Fruit fly (Drosophila melanogaster): ENCODE measurements around the gene dpr11.

dpr11 gene

DNA sequence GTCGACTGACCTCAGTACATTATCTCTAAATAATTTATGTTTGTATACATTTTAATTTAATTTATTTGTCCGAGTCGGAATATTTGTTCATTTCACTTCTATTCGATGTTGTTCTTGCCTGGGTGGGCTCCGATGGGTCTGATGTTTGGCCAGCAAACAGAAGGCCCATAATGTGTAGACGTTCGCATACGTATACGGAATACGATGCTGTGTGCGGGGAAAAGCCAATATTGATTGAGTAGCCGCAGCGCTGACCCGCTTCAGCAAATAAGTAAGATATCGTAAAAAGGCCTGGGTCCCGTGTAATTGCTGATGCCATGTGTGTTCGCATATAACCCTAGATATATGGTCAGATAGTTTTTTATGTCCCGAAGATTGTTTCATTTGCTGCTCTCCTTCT, 88.7 kb downstream of the dpr11 start:
- peak; percentile 43 for TF ChIP-seq bcd (GFP tag; optimal IDR thresholded peaks at IDR 0.05)
- TF ChIP-seq sc (optimal IDR thresholded peaks at IDR 0.05), result no peak
- peak; percentile 79 for TF ChIP-seq sc (GFP tag; optimal IDR thresholded peaks at IDR 0.05)
- TF ChIP-seq CG11560 (tag; IDR thresholded peaks at IDR 0.05), result no peak
- TF ChIP-seq CG9797 (GFP tag; optimal IDR thresholded peaks at IDR 0.05), result no peak
- TF ChIP-seq hth (optimal IDR thresholded peaks at IDR 0.05), result no peak
- TF ChIP-seq Neu2 (GFP tag; optimal IDR thresholded peaks at IDR 0.05; ENCODE audit: borderline replicate concordance), result no peak
- TF ChIP-seq bab2 (GFP tag; optimal IDR thresholded peaks at IDR 0.05), result peak; percentile 58
- peak; percentile 58 for TF ChIP-seq Ets65A (GFP tag)
- TF ChIP-seq CG10321 (GFP tag; IDR thresholded peaks at IDR 0.05), result no peak
- no peak for TF ChIP-seq CG14965 (GFP tag; optimal IDR thresholded peaks at IDR 0.05; ENCODE audit: borderline replicate concordance)
- peak; percentile 55 for TF ChIP-seq CG15479 (GFP tag; optimal IDR thresholded peaks at IDR 0.05)
- no peak for TF ChIP-seq CG32532 (GFP tag; IDR thresholded peaks at IDR 0.05)
- TF ChIP-seq run (tag; optimal IDR thresholded peaks at IDR 0.05), result no peak
- TF ChIP-seq ewg (GFP tag; optimal IDR thresholded peaks at IDR 0.05), result peak; percentile 25
- peak; percentile 50 for TF ChIP-seq YL-1 (GFP tag; optimal IDR thresholded peaks at IDR 0.05)
- peak; percentile 4 for TF ChIP-seq disco-r (GFP tag; optimal IDR thresholded peaks at IDR 0.05)
- no peak for TF ChIP-seq CG11695 (GFP tag; IDR thresholded peaks at IDR 0.05)
- TF ChIP-seq CG31388 (GFP tag; optimal IDR thresholded peaks at IDR 0.05), result no peak
- no peak for TF ChIP-seq CG17802 (tag; optimal IDR thresholded peaks at IDR 0.05)
- TF ChIP-seq chif (GFP tag; optimal IDR thresholded peaks at IDR 0.05), result peak; percentile 36 to 43
- peak; percentile 50 for TF ChIP-seq CG7556 (GFP tag; optimal IDR thresholded peaks at IDR 0.05)
- TF ChIP-seq Elba2 (GFP tag; optimal IDR thresholded peaks at IDR 0.05), result no peak
- TF ChIP-seq nau (GFP tag; optimal IDR thresholded peaks at IDR 0.05), result peak; percentile 13
- TF ChIP-seq schlank (tag; optimal IDR thresholded peaks at IDR 0.05), result peak; percentile 14
- no peak for TF ChIP-seq CG9817 (tag; optimal IDR thresholded peaks at IDR 0.05)
- TF ChIP-seq lov (optimal IDR thresholded peaks at IDR 0.05), result no peak
- 0 out of 3 replicates have a peak, but pooled peaks have one; percentile 52 for TF ChIP-seq lov (GFP tag; IDR thresholded peaks at IDR 0.05)
- no peak for TF ChIP-seq Chrac-16 (GFP tag; optimal IDR thresholded peaks at IDR 0.05)
- no peak for TF ChIP-seq NFAT (GFP tag; IDR thresholded peaks at IDR 0.05)
- TF ChIP-seq CG2120 (GFP tag; optimal IDR thresholded peaks at IDR 0.05), result peak; percentile 4
- TF ChIP-seq az2 (GFP tag; optimal IDR thresholded peaks at IDR 0.05), result no peak
- TF ChIP-seq org-1 (GFP tag; optimal IDR thresholded peaks at IDR 0.05), result peak; percentile 67
- no peak for TF ChIP-seq cas (GFP tag; IDR thresholded peaks at IDR 0.05)
- no peak for TF ChIP-seq Hey (tag; optimal IDR thresholded peaks at IDR 0.05)
- peak; percentile 23 for TF ChIP-seq CG3281 (GFP tag; optimal IDR thresholded peaks at IDR 0.05)
- TF ChIP-seq Med (GFP tag), result peak; percentile 92
- peak; percentile 25 for TF ChIP-seq CG13424 (tag; optimal IDR thresholded peaks at IDR 0.05)
- TF ChIP-seq HLH4C (GFP tag; IDR thresholded peaks at IDR 0.05; ENCODE audit: partially characterized antibody), result no peak
- TF ChIP-seq gfzf (GFP tag; optimal IDR thresholded peaks at IDR 0.05), result no peak
- TF ChIP-seq slp2 (GFP tag; optimal IDR thresholded peaks at IDR 0.05), result peak; percentile 9
- TF ChIP-seq Doc2 (GFP tag; IDR thresholded peaks at IDR 0.05), result no peak
- TF ChIP-seq gsb-n (tag; optimal IDR thresholded peaks at IDR 0.05), result peak; percentile 80
- TF ChIP-seq Ssrp (tag; optimal IDR thresholded peaks at IDR 0.05), result no peak
- TF ChIP-seq CG6175 (GFP tag; IDR thresholded peaks at IDR 0.05), result no peak
- TF ChIP-seq CG9609 (GFP tag; optimal IDR thresholded peaks at IDR 0.05), result peak; percentile 38
- TF ChIP-seq Asciz (GFP tag; optimal IDR thresholded peaks at IDR 0.05), result peak; percentile 63
- TF ChIP-seq fd102C (GFP tag; optimal IDR thresholded peaks at IDR 0.05), result peak; percentile 95
- TF ChIP-seq wek (GFP tag; optimal IDR thresholded peaks at IDR 0.05), result peak; percentile 68
- no peak for TF ChIP-seq zf30C (GFP tag; optimal IDR thresholded peaks at IDR 0.05)
- TF ChIP-seq CG12769 (tag; optimal IDR thresholded peaks at IDR 0.05), result peak; percentile 4
- peak; percentile 62 for TF ChIP-seq Side (GFP tag; optimal IDR thresholded peaks at IDR 0.05)
